Worm (Caenorhabditis elegans) whole organism, young adult: ENCODE measurements around the gene fbxa-131.
A peak's percentile ranks its signal among the peaks of the same experiment; 100 is the strongest.

ENCODE experiments used
- C06A6.2 ChIP-seq: fragments of 200-800 bp; sonication (Bioruptor generic); conservative IDR thresholded peaks from 2 replicates; pipeline ENCODE4 v1.3.6; 2022; ENCODE audit warnings: missing genetic modification characterization, missing compliant biosample characterization
- Y67H2A.10 ChIP-seq: fragments of 200-800 bp; sonication (Bioruptor generic); conservative IDR thresholded peaks from 2 replicates; pipeline ENCODE4 v1.3.6; 2022; ENCODE audit warnings: missing genetic modification reagents, missing genetic modification characterization, missing compliant biosample characterization
- aptf-3 ChIP-seq: fragments of 200-800 bp; sonication (Bioruptor generic); IDR thresholded peaks from 2 replicates; pipeline ENCODE4 v1.3.6; 2022; ENCODE audit warnings: missing genetic modification characterization, missing compliant biosample characterization
- attf-6 ChIP-seq: fragments of 200-800 bp; sonication (Bioruptor generic); IDR thresholded peaks from 2 replicates; pipeline ENCODE4 v1.3.6; 2022; ENCODE audit warnings: missing genetic modification reagents, missing genetic modification characterization, missing compliant biosample characterization
- ccch-3 ChIP-seq: fragments of 200-800 bp; sonication (Bioruptor generic); optimal IDR thresholded peaks from 2 replicates; lab custom pipeline; 2018; ENCODE audit warnings: mild to moderate bottlenecking, missing genetic modification characterization, missing compliant biosample characterization
- him-1 ChIP-seq: sonication (generic microtip); optimal IDR thresholded peaks from 2 replicates; lab custom pipeline; 2016; ENCODE audit warnings: missing genotype, missing genetic modification reagents, missing genetic modification characterization, missing compliant biosample characterization
- nfya-2 ChIP-seq: fragments of 200-800 bp; sonication (Bioruptor generic); IDR thresholded peaks from 2 replicates; pipeline ENCODE4 v1.3.6; 2022; ENCODE audit warnings: missing genetic modification reagents, missing genetic modification characterization, missing compliant biosample characterization
- nhr-90 ChIP-seq: sonication (generic microtip); optimal IDR thresholded peaks from 2 replicates; lab custom pipeline; 2016; ENCODE audit warnings: missing genotype, mild to moderate bottlenecking, missing genetic modification characterization, missing compliant biosample characterization
- sea-2 ChIP-seq: fragments of 200-800 bp; sonication (Bioruptor generic); IDR thresholded peaks from 2 replicates; pipeline ENCODE4 v1.3.6; 2022; ENCODE audit warnings: missing genetic modification characterization, missing compliant biosample characterization
- snpc-4 ChIP-seq, 5 experiments: fragments of 150-350 bp in 1 of 5; sonication (generic microtip) in 4 of 5; optimal IDR thresholded peaks; 2 replicates each; lab custom pipeline; 2014 to 2018; ENCODE audit warnings: missing genetic modification characterization in 5 of 5, missing biosample characterization in 3 of 5, antibody characterized with exemption in 2 of 5, mild to moderate bottlenecking in 2 of 5, missing compliant biosample characterization in 2 of 5, missing genotype in 2 of 5, moderate library complexity in 2 of 5, missing genetic modification reagents in 1 of 5
- sptf-2 ChIP-seq: fragments of 200-800 bp; sonication (Bioruptor generic); optimal IDR thresholded peaks from 2 replicates; lab custom pipeline; 2018; ENCODE audit warnings: mild to moderate bottlenecking, missing genetic modification characterization, missing compliant biosample characterization
- unc-62 ChIP-seq: fragments of 150-350 bp; optimal IDR thresholded peaks from 2 replicates; lab custom pipeline; 2014; ENCODE audit warnings: missing biosample characterization, missing genetic modification reagents, missing genetic modification characterization
- xnd-1 ChIP-seq: sonication (generic microtip); optimal IDR thresholded peaks from 2 replicates; lab custom pipeline; 2016; ENCODE audit warnings: missing genotype, missing genetic modification reagents, missing genetic modification characterization, missing compliant biosample characterization

- TF ChIP-seq sea-2 (GFP tag; lab: Robert Waterston, UW) = no peak
- peak; percentile 73 for TF ChIP-seq xnd-1
- TF ChIP-seq aptf-3 = no peak
- TF ChIP-seq snpc-4 (GFP tag; optimal IDR thresholded peaks at IDR 0.05; lab: Kevin White, UChicago) = no peak
- TF ChIP-seq snpc-4 (tag; optimal IDR thresholded peaks at IDR 0.05; lab: Kevin White, UChicago) = peak in 1 of 4 experiments; percentile 7
- no peak for TF ChIP-seq unc-62
- no peak for TF ChIP-seq nfya-2 (GFP tag; lab: Robert Waterston, UW)
- TF ChIP-seq attf-6 (GFP tag; lab: Robert Waterston, UW) = no peak
- peak; percentile 16 for TF ChIP-seq him-1 (tag; lab: Kevin White, UChicago)
- TF ChIP-seq sptf-2 (GFP tag; lab: Kevin White, UChicago) = no peak
- no peak for TF ChIP-seq Y67H2A.10 (GFP tag; lab: Robert Waterston, UW)
- no peak for TF ChIP-seq C06A6.2 (GFP tag; lab: Robert Waterston, UW)
- TF ChIP-seq ccch-3 (GFP tag; lab: Kevin White, UChicago) = no peak
- TF ChIP-seq nhr-90 (tag; lab: Kevin White, UChicago) = no peak
These were observed 40.7 kb upstream of the fbxa-131 start, which contains the start of the genes Y43F8C.13 and ani-3 for ce11 chrV:19697348-19698172.
